Fruit fly (Drosophila melanogaster): ENCODE measurements around the gene Ir75c.

The Ir75c gene

DNA sequence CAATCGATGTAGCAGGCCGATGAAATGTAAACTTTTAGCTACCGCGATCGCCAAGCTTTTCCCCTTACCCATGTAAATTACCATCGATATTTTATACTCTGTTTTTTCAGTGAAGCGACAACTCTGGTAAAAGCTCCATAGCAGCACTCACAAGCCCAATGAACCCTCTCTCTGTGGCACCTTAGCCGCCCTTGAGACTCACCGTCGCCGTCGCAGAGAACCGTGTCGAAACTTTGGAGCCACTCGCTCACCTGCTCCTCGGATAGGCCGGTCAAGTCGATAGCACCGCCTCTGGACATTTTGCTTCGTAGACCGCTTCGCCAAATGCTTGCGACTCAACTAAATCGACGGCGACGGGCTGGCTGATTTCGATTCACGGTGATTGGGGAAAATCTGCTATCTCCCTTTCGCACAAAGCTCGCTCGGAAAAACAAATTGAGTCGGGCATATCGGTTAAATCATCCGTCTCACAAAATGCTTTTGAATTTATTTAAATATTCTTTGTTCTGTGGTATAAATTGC is 18.5 kb upstream of the Ir75c start, which contains the start of gene CG5577 (continued):
- TF ChIP-seq GATAe (GFP tag; conservative IDR thresholded peaks at IDR 0.05) (no peak), CG7372 (GFP tag; IDR thresholded peaks at IDR 0.05) (no peak), cas (GFP tag; IDR thresholded peaks at IDR 0.05) (no peak), CG6683 (GFP tag; optimal IDR thresholded peaks at IDR 0.05) (no peak), Trl (optimal IDR thresholded peaks at IDR 0.05) (peak; percentile 38 to 75), Trl (GFP tag; optimal IDR thresholded peaks at IDR 0.05) (peak; percentile 9), bigmax (GFP tag; optimal IDR thresholded peaks at IDR 0.05) (no peak), CG6854 (GFP tag; optimal IDR thresholded peaks at IDR 0.05) (no peak), CG33557 (GFP tag; optimal IDR thresholded peaks at IDR 0.05) (no peak), ewg (GFP tag; optimal IDR thresholded peaks at IDR 0.05) (no peak), CHES-1-like (GFP tag; optimal IDR thresholded peaks at IDR 0.05) (no peak), fu2 (GFP tag; optimal IDR thresholded peaks at IDR 0.05) (no peak), schlank (tag; optimal IDR thresholded peaks at IDR 0.05) (no peak), CG13624 (GFP tag; optimal IDR thresholded peaks at IDR 0.05) (peak; percentile 27), ato (GFP tag; IDR thresholded peaks at IDR 0.05; ENCODE audit: partially characterized antibody) (no peak), Eip74EF (GFP tag; optimal IDR thresholded peaks at IDR 0.05) (no peak), CG30020 (tag; optimal IDR thresholded peaks at IDR 0.05) (no peak), NfI (GFP tag; optimal IDR thresholded peaks at IDR 0.05) (peak; percentile 21), Tbp (GFP tag; optimal IDR thresholded peaks at IDR 0.05) (no peak), bowl (GFP tag; IDR thresholded peaks at IDR 0.05) (no peak), CG15601 (tag; optimal IDR thresholded peaks at IDR 0.05) (no peak), gce (GFP tag; IDR thresholded peaks at IDR 0.05) (no peak), CG15696 (tag; optimal IDR thresholded peaks at IDR 0.05) (no peak), Hr39 (optimal IDR thresholded peaks at IDR 0.05) (no peak), az2 (GFP tag; optimal IDR thresholded peaks at IDR 0.05) (no peak), CG43689 (GFP tag; IDR thresholded peaks at IDR 0.05) (no peak), Abd-B (GFP tag; optimal IDR thresholded peaks at IDR 0.05) (no peak), abd-A (tag; optimal IDR thresholded peaks at IDR 0.05) (no peak), Nf-YB (GFP tag; optimal IDR thresholded peaks at IDR 0.05) (peak; percentile 87), psq (GFP tag; optimal IDR thresholded peaks at IDR 0.05) (no peak), CG18619 (GFP tag; optimal IDR thresholded peaks at IDR 0.05) (no peak), CG12071 (GFP tag; optimal IDR thresholded peaks at IDR 0.05) (no peak), MBD-R2 (GFP tag; IDR thresholded peaks at IDR 0.05) (peak; percentile 15; the same call in 1 of the 2 replicates), CG11696 (GFP tag; IDR thresholded peaks at IDR 0.05) (no peak), CG3838 (GFP tag; optimal IDR thresholded peaks at IDR 0.05) (no peak), kah (GFP tag; optimal IDR thresholded peaks at IDR 0.05) (no peak), CG9437 (GFP tag; optimal IDR thresholded peaks at IDR 0.05) (no peak), CG7839 (tag; optimal IDR thresholded peaks at IDR 0.05) (no peak), seq (GFP tag; IDR thresholded peaks at IDR 0.05) (no peak), CG8944 (GFP tag; optimal IDR thresholded peaks at IDR 0.05) (no peak), phol (tag; optimal IDR thresholded peaks at IDR 0.05) (no peak), Ravus (GFP tag; IDR thresholded peaks at IDR 0.05) (no peak), CG1024 (GFP tag; IDR thresholded peaks at IDR 0.05) (no peak), tna (GFP tag; IDR thresholded peaks at IDR 0.05; ENCODE audit: partially characterized antibody) (peak; percentile 42; the same call in 1 of the 2 replicates), slbo (GFP tag; IDR thresholded peaks at IDR 0.05) (peak; percentile 39; the same call in 1 of the 2 replicates), nmo (GFP tag; optimal IDR thresholded peaks at IDR 0.05) (no peak), lola (GFP tag; optimal IDR thresholded peaks at IDR 0.05) (no peak), CG18262 (tag; optimal IDR thresholded peaks at IDR 0.05) (no peak), CG18764 (GFP tag; optimal IDR thresholded peaks at IDR 0.05) (no peak), tup (GFP tag; optimal IDR thresholded peaks at IDR 0.05) (no peak), CG5180 (GFP tag; optimal IDR thresholded peaks at IDR 0.05) (no peak)

All from whole organism, embryonic.